Worm (Caenorhabditis elegans): Measurements from ENCODE around the gene F38A1.11.

F38A1.11 gene

DNA sequence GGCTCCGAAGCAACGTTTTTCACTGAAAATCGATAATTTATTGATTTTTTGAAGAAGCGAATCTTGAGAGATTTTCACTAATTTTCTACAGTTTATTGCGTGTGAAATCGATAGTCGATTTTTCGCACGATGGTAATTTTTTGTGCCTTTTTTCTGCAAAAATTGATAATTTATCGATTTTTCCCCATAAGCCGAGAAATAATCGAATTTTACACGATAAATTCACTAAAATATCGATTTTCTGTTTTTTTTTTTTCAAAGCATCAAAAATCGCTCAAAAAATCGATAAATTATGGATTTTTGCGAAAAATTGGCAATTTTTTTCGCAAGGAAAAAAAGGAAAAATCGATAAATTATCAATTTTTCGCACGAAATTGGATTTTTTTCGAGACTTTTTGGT is 11.4 kb upstream of the F38A1.11 start:
- TF ChIP-seq mml-1 (tag; optimal IDR thresholded peaks at IDR 0.05) = no peak
- peak; percentile 81 for TF ChIP-seq ceh-28 (tag; optimal IDR thresholded peaks at IDR 0.05)

DNA sequence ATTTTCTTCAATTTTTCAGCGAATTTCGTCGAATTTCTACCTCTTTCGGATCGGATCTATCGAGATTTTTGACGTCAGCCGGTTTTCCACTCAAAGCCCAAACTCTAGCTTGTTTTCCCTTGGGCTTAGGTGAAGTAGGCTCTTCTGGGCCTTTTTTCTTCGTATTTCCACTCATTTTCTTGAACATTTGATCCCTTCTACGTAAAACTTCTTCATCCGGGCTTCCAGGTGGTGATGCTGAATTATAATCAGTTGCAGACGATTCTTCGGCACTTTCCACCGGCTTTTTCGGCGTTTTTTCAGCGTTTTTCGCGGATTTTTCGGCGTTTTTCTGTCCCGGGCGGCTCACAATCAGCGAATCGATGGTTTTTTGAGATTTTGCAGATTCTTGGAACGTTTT is 9.0 kb upstream of the F38A1.11 start:
- TF ChIP-seq nhr-12 (tag; optimal IDR thresholded peaks at IDR 0.05) (no peak), nhr-28 (tag; optimal IDR thresholded peaks at IDR 0.05) (no peak), mml-1 (tag; optimal IDR thresholded peaks at IDR 0.05) (no peak), nhr-237 (tag; optimal IDR thresholded peaks at IDR 0.05) (no peak), ztf-11 (tag; optimal IDR thresholded peaks at IDR 0.05) (no peak), fkh-2 (tag; optimal IDR thresholded peaks at IDR 0.05) (no peak), nhr-76 (tag; optimal IDR thresholded peaks at IDR 0.05) (no peak), elt-3 (tag; optimal IDR thresholded peaks at IDR 0.05) (no peak), ztf-4 (tag; optimal IDR thresholded peaks at IDR 0.05) (no peak), elt-2 (tag; optimal IDR thresholded peaks at IDR 0.05) (no peak), hmg-11 (tag; optimal IDR thresholded peaks at IDR 0.05) (no peak), lin-39 (tag; optimal IDR thresholded peaks at IDR 0.05) (no peak)

DNA sequence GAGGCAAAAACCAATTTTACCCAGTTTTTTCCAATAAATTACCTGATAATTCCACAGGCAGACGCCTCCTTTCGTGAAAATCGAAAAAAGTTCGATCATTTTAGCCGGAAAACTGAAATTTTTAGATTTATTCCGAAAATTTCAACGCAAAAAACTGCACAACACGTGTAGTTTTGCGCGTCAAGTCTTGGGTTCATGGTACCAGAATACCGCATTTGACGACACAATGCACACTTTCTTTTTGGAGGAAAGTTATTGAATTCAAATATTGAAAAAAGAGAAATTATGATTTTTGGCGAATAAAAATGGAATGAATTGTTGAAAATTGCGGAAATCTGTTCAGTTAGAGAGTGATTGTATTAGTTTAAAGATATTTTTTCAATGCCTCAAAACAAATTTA is 7.5 kb upstream of the F38A1.11 start, which contains the start of gene F38A1.8:
Gene F38A1.8 (minus strand): TSS at position 167 of the 400 bp plus-strand sequence.
- TF ChIP-seq mml-1 (tag; optimal IDR thresholded peaks at IDR 0.05) (no peak), R02D3.7 (tag; optimal IDR thresholded peaks at IDR 0.05) (peak; percentile 37), zag-1 (tag; optimal IDR thresholded peaks at IDR 0.05) (no peak), nhr-25 (tag; optimal IDR thresholded peaks at IDR 0.05) (peak; percentile 12), mdl-1 (tag; optimal IDR thresholded peaks at IDR 0.05) (peak; percentile 17), nhr-237 (tag; optimal IDR thresholded peaks at IDR 0.05) (no peak), egl-27 (tag; optimal IDR thresholded peaks at IDR 0.05) (no peak), nhr-77 (tag; optimal IDR thresholded peaks at IDR 0.05) (no peak), jun-1 (tag; optimal IDR thresholded peaks at IDR 0.05) (no peak), ceh-28 (tag; optimal IDR thresholded peaks at IDR 0.05) (no peak), ZK546.5 (tag; optimal IDR thresholded peaks at IDR 0.05) (no peak), unc-62 (GFP tag; optimal IDR thresholded peaks at IDR 0.05) (no peak), pha-4 (tag; optimal IDR thresholded peaks at IDR 0.05) (no peak), daf-12 (tag; optimal IDR thresholded peaks at IDR 0.05) (no peak), fkh-10 (GFP tag; optimal IDR thresholded peaks at IDR 0.05) (no peak), ceh-82 (tag; optimal IDR thresholded peaks at IDR 0.05) (no peak), lin-39 (tag; optimal IDR thresholded peaks at IDR 0.05) (no peak), egl-5 (tag; optimal IDR thresholded peaks at IDR 0.05) (no peak), snpc-4 (tag; optimal IDR thresholded peaks at IDR 0.05) (no peak), lin-15B (tag; optimal IDR thresholded peaks at IDR 0.05) (peak; percentile 80), nhr-28 (tag; optimal IDR thresholded peaks at IDR 0.05) (no peak), ceh-9 (tag; optimal IDR thresholded peaks at IDR 0.05) (no peak), fkh-2 (tag; optimal IDR thresholded peaks at IDR 0.05) (no peak), unc-39 (tag; optimal IDR thresholded peaks at IDR 0.05) (no peak), nhr-23 (tag; optimal IDR thresholded peaks at IDR 0.05) (peak; percentile 70), nhr-11 (tag; optimal IDR thresholded peaks at IDR 0.05) (no peak), ztf-4 (tag; optimal IDR thresholded peaks at IDR 0.05) (no peak), sea-2 (GFP tag; optimal IDR thresholded peaks at IDR 0.05) (no peak), lsy-12 (tag; optimal IDR thresholded peaks at IDR 0.05) (no peak), ceh-16 (tag; optimal IDR thresholded peaks at IDR 0.05) (no peak), nfya-1 (tag; optimal IDR thresholded peaks at IDR 0.05; ENCODE audit: insufficient read depth) (no peak), elt-1 (tag; optimal IDR thresholded peaks at IDR 0.05) (no peak), eor-1 (tag; optimal IDR thresholded peaks at IDR 0.05) (no peak), aly-2 (tag; optimal IDR thresholded peaks at IDR 0.05) (no peak), fos-1 (tag; optimal IDR thresholded peaks at IDR 0.05) (no peak)

DNA sequence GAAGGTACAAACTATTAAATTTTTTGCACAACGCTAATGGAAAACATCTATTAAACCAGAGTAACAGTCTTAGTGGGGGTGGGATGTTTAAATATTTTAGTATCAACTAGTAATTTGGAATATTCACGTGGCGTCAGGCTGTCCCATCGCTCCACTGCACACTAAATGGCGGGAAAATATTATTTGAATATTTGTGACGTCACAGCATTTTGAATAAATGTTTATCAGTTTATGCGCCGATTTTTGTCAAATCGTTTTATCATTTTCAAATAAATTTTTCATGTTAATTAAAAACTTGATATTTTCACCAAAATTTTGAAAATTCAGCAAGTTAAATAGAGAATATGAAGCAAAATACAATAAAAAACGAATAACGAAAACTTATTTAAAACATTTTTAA is 3.9 kb upstream of the F38A1.11 start, which contains the start of gene F38A1.15:
Gene F38A1.15 (minus strand): TSS at position 101 of the 400 bp plus-strand sequence.
- no peak for TF ChIP-seq ztf-4 (tag; optimal IDR thresholded peaks at IDR 0.05)
- TF ChIP-seq fkh-10 (GFP tag; optimal IDR thresholded peaks at IDR 0.05) = no peak
- TF ChIP-seq egl-27 (tag; optimal IDR thresholded peaks at IDR 0.05) = no peak

Measured in whole organism, L3 larva.